Fruit fly (Drosophila melanogaster) whole organism: Measurements from ENCODE around the gene DNAlig4.

Experiments used
- CG8478 ChIP-seq: fragments of >200 bp; optimal IDR thresholded peaks from 2 replicates; lab custom pipeline; 2018; ENCODE audit warnings: inconsistent platforms
- EcR ChIP-seq, 2 experiments: fragments of >200 bp; optimal IDR thresholded peaks; 2 replicates each; lab custom pipeline; 2017; ENCODE audit warnings: missing biosample characterization in 2 of 2, missing genetic modification characterization in 2 of 2, missing genetic modification reagents in 2 of 2
- usp ChIP-seq: fragments of >200 bp; optimal IDR thresholded peaks from 2 replicates; lab custom pipeline; 2017; ENCODE audit warnings: missing biosample characterization, missing genetic modification characterization, mixed read lengths

- TF ChIP-seq EcR (GFP tag; optimal IDR thresholded peaks at IDR 0.05; lab: Kevin White, UChicago) (no peak), usp (GFP tag; lab: Kevin White, UChicago) (no peak), CG8478 (lab: Kevin White, UChicago) (no peak)
These were observed 26.3 kb downstream of the DNAlig4 start for dm6 chrX:13641115-13641890.
